Worm (Caenorhabditis elegans): ENCODE results near the gene ckk-1.

Gene ckk-1

DNA sequence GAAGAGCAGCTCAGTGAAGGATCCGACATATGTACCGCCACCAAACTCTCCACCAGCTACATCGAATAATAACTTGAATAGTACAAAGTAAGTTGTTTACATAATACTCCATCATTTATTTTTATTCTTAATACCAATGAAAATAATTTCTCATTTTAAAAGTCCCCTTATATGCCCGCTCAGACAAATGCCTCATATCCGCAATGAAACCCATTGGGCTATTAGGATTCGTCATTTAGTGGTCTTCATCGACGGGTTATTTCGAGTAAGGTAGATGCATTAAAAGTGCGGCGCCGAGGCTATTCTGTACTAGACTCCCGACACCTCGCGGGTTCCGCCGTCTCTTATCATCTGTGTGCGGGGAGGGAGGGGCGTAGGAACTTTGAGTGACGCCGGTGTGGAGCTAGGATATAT lies 18.4 kb downstream of the ckk-1 start (continued):
- TF ChIP-seq Y53G8AR.9 (GFP tag; conservative IDR thresholded peaks at IDR 0.05) (0 out of 2 replicates have a peak, but pooled peaks have one; percentile 28), mcd-1 (GFP tag; IDR thresholded peaks at IDR 0.05) (peak; percentile 87), hrde-1 (tag; optimal IDR thresholded peaks at IDR 0.05; ENCODE audit: borderline replicate concordance) (peak; percentile 45), madf-10 (tag; optimal IDR thresholded peaks at IDR 0.05) (no peak), athp-1 (tag; optimal IDR thresholded peaks at IDR 0.05) (peak; percentile 59), F22D6.2 (tag; optimal IDR thresholded peaks at IDR 0.05) (no peak), F33H1.4 (GFP tag; IDR thresholded peaks at IDR 0.05) (peak; percentile 66), nhr-120 (GFP tag; IDR thresholded peaks at IDR 0.05) (no peak), zfh-2 (GFP tag; conservative IDR thresholded peaks at IDR 0.05) (no peak), him-1 (tag; optimal IDR thresholded peaks at IDR 0.05) (peak; percentile 95), ama-1 (optimal IDR thresholded peaks at IDR 0.05) (no peak), ama-1 (GFP tag; optimal IDR thresholded peaks at IDR 0.05) (no peak), ztf-6 (GFP tag; IDR thresholded peaks at IDR 0.05) (no peak), snpc-1.1 (tag; optimal IDR thresholded peaks at IDR 0.05; ENCODE audit: insufficient read depth) (peak; percentile 97), hsf-1 (GFP tag; IDR thresholded peaks at IDR 0.05) (peak; percentile 33; the same call in 1 of the 2 replicates), K11D2.4 (GFP tag; IDR thresholded peaks at IDR 0.05) (no peak), lin-54 (GFP tag; optimal IDR thresholded peaks at IDR 0.05) (peak; percentile 88), zim-3 (tag; optimal IDR thresholded peaks at IDR 0.05) (no peak), ztf-3 (GFP tag; optimal IDR thresholded peaks at IDR 0.05) (no peak), F10E7.11 (tag; optimal IDR thresholded peaks at IDR 0.05) (no peak), pbrm-1 (GFP tag; IDR thresholded peaks at IDR 0.05) (peak; percentile 93), Y56A3A.18 (GFP tag; IDR thresholded peaks at IDR 0.05) (no peak), ZK185.1 (tag; optimal IDR thresholded peaks at IDR 0.05; ENCODE audit: poor library complexity, severe bottlenecking) (peak; percentile 70), Y95B8A.8 (GFP tag; IDR thresholded peaks at IDR 0.05) (no peak), cebp-1 (GFP tag; IDR thresholded peaks at IDR 0.05) (no peak), cebp-1 (tag; optimal IDR thresholded peaks at IDR 0.05) (no peak), nhr-179 (tag; optimal IDR thresholded peaks at IDR 0.05) (no peak), ceh-58 (GFP tag; IDR thresholded peaks at IDR 0.05) (no peak), Y53F4B.3 (GFP tag; IDR thresholded peaks at IDR 0.05) (no peak), rcor-1 (GFP tag; IDR thresholded peaks at IDR 0.05) (peak; percentile 71), F57A8.1 (GFP tag; optimal IDR thresholded peaks at IDR 0.05) (no peak), fkh-3 (tag; optimal IDR thresholded peaks at IDR 0.05) (no peak), egl-18 (GFP tag; IDR thresholded peaks at IDR 0.05) (no peak), egrh-3 (GFP tag; IDR thresholded peaks at IDR 0.05) (no peak), rec-8 (tag; optimal IDR thresholded peaks at IDR 0.05) (peak in 1 of 2 experiments; percentile 28), ztf-28 (GFP tag; IDR thresholded peaks at IDR 0.05) (no peak), dpff-1 (tag; optimal IDR thresholded peaks at IDR 0.05) (no peak), ztf-22 (GFP tag; optimal IDR thresholded peaks at IDR 0.05) (no peak), hlh-12 (tag; optimal IDR thresholded peaks at IDR 0.05) (no peak), D2030.7 (GFP tag; IDR thresholded peaks at IDR 0.05) (peak; percentile 79), ztf-18 (tag; optimal IDR thresholded peaks at IDR 0.05) (peak; percentile 49), snpc-1.3 (tag; optimal IDR thresholded peaks at IDR 0.05; ENCODE audit: insufficient read depth) (peak; percentile 96), dox-1 (GFP tag; IDR thresholded peaks at IDR 0.05) (peak; percentile 85; the same call in 1 of the 2 replicates), nhr-80 (tag; optimal IDR thresholded peaks at IDR 0.05) (no peak), attf-3 (GFP tag; conservative IDR thresholded peaks at IDR 0.05) (no peak; the same call in 1 of the 2 replicates), die-1 (tag; optimal IDR thresholded peaks at IDR 0.05) (no peak), sea-2 (GFP tag; IDR thresholded peaks at IDR 0.05) (no peak), repo-1 (tag; optimal IDR thresholded peaks at IDR 0.05) (peak; percentile 53), tbx-9 (tag; optimal IDR thresholded peaks at IDR 0.05; ENCODE audit: borderline replicate concordance) (no peak)
